Worm (Caenorhabditis elegans): ENCODE results near the gene nhr-96.

nhr-96 gene

DNA sequence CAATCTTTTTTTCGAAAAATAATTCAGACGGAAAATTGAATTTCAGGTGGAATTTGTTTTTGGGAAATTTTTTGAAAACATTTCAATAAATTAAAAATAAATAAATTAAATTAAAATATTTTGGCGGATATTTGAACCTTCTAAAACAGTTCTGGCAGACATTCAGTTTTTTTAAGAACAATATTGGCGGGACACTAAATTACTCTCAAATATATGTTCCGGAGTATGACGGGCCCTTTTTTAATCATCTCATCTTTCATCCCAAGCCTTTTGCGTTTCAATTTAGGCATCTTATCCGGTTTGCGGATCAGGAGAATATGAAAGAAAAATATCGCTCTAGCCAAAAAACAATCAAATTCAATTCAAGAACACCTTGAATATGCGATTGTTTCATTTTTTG is 26.5 kb upstream of the nhr-96 start, which contains the start of gene svh-11:
Gene svh-11, plus strand, starts transcription at position 301 of the 400 bp plus-strand sequence.
- no peak for TF ChIP-seq C34F6.9 (tag; optimal IDR thresholded peaks at IDR 0.05)
- TF ChIP-seq nhr-11 (tag; optimal IDR thresholded peaks at IDR 0.05) = no peak
- TF ChIP-seq peb-1 (tag; optimal IDR thresholded peaks at IDR 0.05) = no peak
- no peak for TF ChIP-seq gmeb-1 (tag; optimal IDR thresholded peaks at IDR 0.05)
- TF ChIP-seq lin-11 (tag; optimal IDR thresholded peaks at IDR 0.05) = no peak
- TF ChIP-seq lin-39 (tag; optimal IDR thresholded peaks at IDR 0.05) = no peak
- no peak for TF ChIP-seq fos-1 (tag; optimal IDR thresholded peaks at IDR 0.05)
- no peak for TF ChIP-seq R02D3.7 (tag; optimal IDR thresholded peaks at IDR 0.05)
- no peak for TF ChIP-seq unc-55 (GFP tag; optimal IDR thresholded peaks at IDR 0.05)
- TF ChIP-seq ztf-1 (GFP tag; conservative IDR thresholded peaks at IDR 0.05) = no peak
- no peak for TF ChIP-seq Y55F3AM.14 (GFP tag; optimal IDR thresholded peaks at IDR 0.05)
- no peak for TF ChIP-seq sma-3 (GFP tag; optimal IDR thresholded peaks at IDR 0.05)
- no peak for TF ChIP-seq ceh-82 (tag; optimal IDR thresholded peaks at IDR 0.05)
- no peak for TF ChIP-seq unc-62 (GFP tag; optimal IDR thresholded peaks at IDR 0.05)

DNA sequence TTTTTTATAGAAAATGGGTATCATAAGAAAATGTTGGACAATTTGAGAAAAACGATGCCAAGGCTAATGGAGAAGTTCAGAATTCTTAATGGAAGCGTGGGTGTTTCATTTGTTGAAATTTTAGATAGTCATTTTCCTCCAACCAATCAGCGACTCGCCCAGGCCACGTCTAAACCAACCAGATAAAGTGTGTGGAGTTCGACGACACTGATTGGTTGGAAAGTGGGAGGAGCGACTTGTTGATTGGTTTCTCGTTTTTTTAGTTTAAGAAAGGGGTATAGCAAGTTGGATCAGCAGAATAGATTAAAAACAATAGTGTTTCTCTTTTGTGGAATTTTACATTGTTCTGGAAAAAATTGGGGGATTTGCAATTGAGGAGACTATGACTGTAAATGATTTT is 25.8 kb upstream of the nhr-96 start:
- TF ChIP-seq dmd-4 (tag; optimal IDR thresholded peaks at IDR 0.05) = no peak
- no peak for TF ChIP-seq R02D3.7 (tag; optimal IDR thresholded peaks at IDR 0.05)
- TF ChIP-seq nhr-237 (tag; optimal IDR thresholded peaks at IDR 0.05) = no peak
- no peak for TF ChIP-seq sma-9 (GFP tag; optimal IDR thresholded peaks at IDR 0.05)
- TF ChIP-seq sma-9 (tag; optimal IDR thresholded peaks at IDR 0.05) = no peak

- peak; percentile 73 for TF ChIP-seq sma-9 (GFP tag; optimal IDR thresholded peaks at IDR 0.05)
- TF ChIP-seq sma-9 (tag; optimal IDR thresholded peaks at IDR 0.05) = no peak
- no peak for TF ChIP-seq unc-39 (tag; optimal IDR thresholded peaks at IDR 0.05)
- peak; percentile 23 for TF ChIP-seq fos-1 (tag; optimal IDR thresholded peaks at IDR 0.05)
- TF ChIP-seq nhr-129 (tag; optimal IDR thresholded peaks at IDR 0.05) = peak; percentile 7
- peak; percentile 38 for TF ChIP-seq crh-2 (tag; optimal IDR thresholded peaks at IDR 0.05)
- peak; percentile 3 for TF ChIP-seq F13H6.1 (tag; optimal IDR thresholded peaks at IDR 0.05)
- no peak for TF ChIP-seq unc-62 (GFP tag; optimal IDR thresholded peaks at IDR 0.05)
Observed at ce11 chrV:2211936-2212335, 21.3 kb upstream of the nhr-96 start, which contains the start of gene nhr-133. TSS of gene nhr-133 (minus strand) at chrV:2212118.

- TF ChIP-seq ztf-4 (tag; optimal IDR thresholded peaks at IDR 0.05) (no peak), nhr-12 (tag; optimal IDR thresholded peaks at IDR 0.05) (no peak), blmp-1 (tag; optimal IDR thresholded peaks at IDR 0.05; ENCODE audit: insufficient read depth) (no peak), crh-2 (tag; optimal IDR thresholded peaks at IDR 0.05) (no peak), nhr-11 (tag; optimal IDR thresholded peaks at IDR 0.05) (no peak), lsy-2 (tag; optimal IDR thresholded peaks at IDR 0.05) (peak in 1 of 2 experiments; percentile 21), unc-55 (GFP tag; optimal IDR thresholded peaks at IDR 0.05) (peak; percentile 30), ztf-11 (tag; optimal IDR thresholded peaks at IDR 0.05) (no peak), sma-9 (GFP tag; optimal IDR thresholded peaks at IDR 0.05) (peak; percentile 35), sma-9 (tag; optimal IDR thresholded peaks at IDR 0.05) (no peak), unc-39 (tag; optimal IDR thresholded peaks at IDR 0.05) (no peak), sma-3 (GFP tag; optimal IDR thresholded peaks at IDR 0.05) (no peak), zag-1 (tag; optimal IDR thresholded peaks at IDR 0.05) (no peak), gmeb-1 (tag; optimal IDR thresholded peaks at IDR 0.05) (peak; percentile 2), elt-3 (tag; optimal IDR thresholded peaks at IDR 0.05) (no peak), fos-1 (tag; optimal IDR thresholded peaks at IDR 0.05) (peak; percentile 56)
Observed at ce11 chrV:2214428-2215038, 18.7 kb upstream of the nhr-96 start, which contains the start of gene nhr-184. TSS of gene nhr-184 (minus strand) at chrV:2214478.

DNA sequence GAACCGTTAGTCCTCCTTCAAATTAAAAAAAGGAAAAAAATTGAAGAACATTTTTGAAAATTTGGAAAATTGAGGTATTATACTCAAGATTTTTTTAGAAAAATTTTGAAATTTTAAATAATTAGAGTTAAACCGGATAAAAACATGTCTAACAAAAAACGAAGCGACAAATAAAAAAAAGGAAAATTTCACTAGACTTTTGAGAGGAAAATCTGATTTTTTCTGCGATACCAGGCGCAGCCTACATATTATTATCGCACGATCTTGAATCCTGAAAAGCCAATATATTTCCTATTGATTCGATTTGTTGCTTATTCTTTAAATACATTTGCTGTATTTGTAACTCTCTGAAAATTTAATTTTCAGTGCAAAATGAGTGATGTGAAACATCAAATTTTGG is 17.9 kb upstream of the nhr-96 start, which contains the start of gene nstp-8:
Gene nstp-8, plus strand, starts transcription at position 301 of the 400 bp plus-strand sequence.
- TF ChIP-seq nhr-11 (tag; optimal IDR thresholded peaks at IDR 0.05) (no peak), unc-55 (GFP tag; optimal IDR thresholded peaks at IDR 0.05) (no peak), mdl-1 (tag; optimal IDR thresholded peaks at IDR 0.05) (no peak), elt-1 (tag; optimal IDR thresholded peaks at IDR 0.05) (no peak)

ce11 chrV:2216927-2217326 is 16.4 kb upstream of the nhr-96 start:
- TF ChIP-seq nhr-129 (tag; optimal IDR thresholded peaks at IDR 0.05) (no peak), ztf-11 (tag; optimal IDR thresholded peaks at IDR 0.05) (no peak), elt-3 (tag; optimal IDR thresholded peaks at IDR 0.05) (no peak), ZK546.5 (tag; optimal IDR thresholded peaks at IDR 0.05) (no peak), nhr-6 (tag; optimal IDR thresholded peaks at IDR 0.05) (no peak), lin-11 (tag; optimal IDR thresholded peaks at IDR 0.05) (no peak), dmd-4 (tag; optimal IDR thresholded peaks at IDR 0.05) (no peak), gmeb-1 (tag; optimal IDR thresholded peaks at IDR 0.05) (no peak), C34F6.9 (tag; optimal IDR thresholded peaks at IDR 0.05) (no peak), mdl-1 (tag; optimal IDR thresholded peaks at IDR 0.05) (no peak), F13H6.1 (tag; optimal IDR thresholded peaks at IDR 0.05) (no peak), blmp-1 (tag; optimal IDR thresholded peaks at IDR 0.05; ENCODE audit: insufficient read depth) (no peak), mbf-1 (tag; optimal IDR thresholded peaks at IDR 0.05) (no peak), ama-1 (optimal IDR thresholded peaks at IDR 0.05) (no peak), nhr-10 (tag; optimal IDR thresholded peaks at IDR 0.05) (no peak), sma-3 (GFP tag; optimal IDR thresholded peaks at IDR 0.05) (no peak), R02D3.7 (tag; optimal IDR thresholded peaks at IDR 0.05) (no peak), ceh-82 (tag; optimal IDR thresholded peaks at IDR 0.05) (no peak)
